Worm (Caenorhabditis elegans): ENCODE results near the gene T10C6.16.

The T10C6.16 gene

ce11 chrV:15988074-15988473 lies 44.7 kb downstream of the T10C6.16 start, which contains the start of gene F36G9.15:
Gene F36G9.15 (minus strand): TSS chrV:15988174.
- no peak for TF ChIP-seq him-1 (tag; optimal IDR thresholded peaks at IDR 0.05)
- TF ChIP-seq W03F9.2 (tag; optimal IDR thresholded peaks at IDR 0.05), result no peak
- no peak for TF ChIP-seq dao-5 (tag; optimal IDR thresholded peaks at IDR 0.05)

- TF ChIP-seq W03F9.2 (tag; optimal IDR thresholded peaks at IDR 0.05) (no peak), dao-5 (tag; optimal IDR thresholded peaks at IDR 0.05) (no peak), him-1 (tag; optimal IDR thresholded peaks at IDR 0.05) (no peak)
Observed at ce11 chrV:15982733-15983344, 50.0 kb downstream of the T10C6.16 start, which contains the start of the genes fbxa-99 and F36G9.13. Gene fbxa-99 (minus strand): TSS chrV:15982854. Gene F36G9.13 (plus strand): TSS chrV:15983294.

Data from whole organism, L4/young adult.